Fruit fly (Drosophila melanogaster): Measurements from ENCODE around the gene twy.

DNA sequence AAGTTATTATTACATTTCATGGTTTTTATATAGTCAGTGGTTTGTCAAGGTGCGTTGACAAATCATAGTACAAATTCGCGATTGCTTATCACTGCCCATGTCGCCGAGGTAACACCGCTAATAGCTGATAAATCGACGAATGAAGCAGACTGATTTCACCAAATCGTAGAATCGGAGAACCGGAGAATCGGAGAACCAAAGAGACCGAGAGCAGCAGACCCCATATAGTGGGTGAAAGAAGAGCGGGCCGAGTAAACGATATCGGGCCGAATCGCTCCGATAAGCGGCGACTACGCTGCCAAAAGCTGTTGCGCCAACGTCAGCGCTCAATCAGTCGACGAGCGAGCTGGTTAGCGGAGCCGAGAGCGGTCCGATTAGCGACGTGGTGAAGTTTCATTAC lies 16.4 kb downstream of the twy start, which contains the start of gene CG14131:
- TF ChIP-seq CG9948 (tag; optimal IDR thresholded peaks at IDR 0.05) (no peak), CG34367 (tag; optimal IDR thresholded peaks at IDR 0.05) (no peak), CG15710 (tag; optimal IDR thresholded peaks at IDR 0.05) (no peak), gl (tag; optimal IDR thresholded peaks at IDR 0.05) (no peak), CG17806 (tag; optimal IDR thresholded peaks at IDR 0.05) (no peak), fd96Ca (GFP tag; IDR thresholded peaks at IDR 0.05) (no peak), CG32121 (GFP tag; IDR thresholded peaks at IDR 0.05) (no peak), EcR (GFP tag; optimal IDR thresholded peaks at IDR 0.05) (no peak), CG8301 (tag; optimal IDR thresholded peaks at IDR 0.05) (no peak), CG8159 (tag; optimal IDR thresholded peaks at IDR 0.05) (no peak), CG4496 (GFP tag; IDR thresholded peaks at IDR 0.05) (no peak), CG10348 (GFP tag; IDR thresholded peaks at IDR 0.05) (no peak), Snoo (tag; optimal IDR thresholded peaks at IDR 0.05) (no peak)
